Worm (Caenorhabditis elegans): ENCODE measurements around the gene Y71H2AM.25.

Y71H2AM.25 gene

DNA sequence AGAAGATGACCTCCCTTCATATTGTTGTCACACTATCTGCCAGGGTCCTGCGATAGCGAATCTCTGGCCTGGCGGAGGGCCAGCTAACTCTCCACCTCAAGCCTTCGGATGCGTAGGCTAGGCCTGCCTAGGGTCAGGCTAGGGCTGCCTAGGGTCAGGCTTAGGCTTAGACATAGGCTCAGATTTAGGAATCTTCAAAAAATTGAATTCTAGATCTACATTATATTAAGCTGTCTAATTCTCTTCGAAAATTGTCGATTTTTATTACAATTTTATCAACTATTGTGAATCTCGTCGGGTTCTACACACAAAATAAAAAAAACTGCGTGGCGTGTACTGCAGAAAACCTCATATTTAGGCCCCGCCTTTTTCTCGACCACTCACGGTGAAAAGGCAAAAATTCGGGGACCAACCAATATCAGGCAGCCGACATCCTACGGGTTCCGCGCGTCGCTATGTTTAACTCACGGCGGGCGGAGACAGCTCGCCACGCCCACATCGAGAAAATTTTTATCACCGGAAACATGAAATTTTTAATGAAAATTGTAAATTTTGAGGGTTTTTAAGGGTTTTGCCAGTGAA is 6.7 kb upstream of the Y71H2AM.25 start:
- TF ChIP-seq unc-42 (tag; optimal IDR thresholded peaks at IDR 0.05), result no peak
- no peak for TF ChIP-seq ceh-45 (GFP tag; IDR thresholded peaks at IDR 0.05)

DNA sequence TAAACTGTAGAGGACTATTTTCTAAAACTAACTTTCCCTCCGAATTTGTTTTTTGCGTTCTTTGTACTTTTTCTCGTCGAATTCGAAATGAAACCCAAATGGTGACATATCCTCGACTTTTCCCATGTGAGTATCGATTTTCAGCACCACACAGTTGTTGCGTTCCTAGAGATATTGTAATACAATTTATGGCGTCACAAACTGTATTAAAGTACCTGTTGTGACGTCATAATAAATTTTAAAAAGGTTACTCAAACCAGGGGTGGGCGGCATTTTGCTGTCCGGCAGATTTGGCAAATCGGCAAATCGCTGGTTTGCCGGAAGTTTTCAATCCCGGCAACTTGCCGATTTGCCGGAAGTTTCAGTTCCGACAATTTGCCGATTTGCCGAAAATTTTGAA is 1.5 kb upstream of the Y71H2AM.25 start:
- TF ChIP-seq ref-2 (tag; optimal IDR thresholded peaks at IDR 0.05) (no peak), pat-9 (tag; optimal IDR thresholded peaks at IDR 0.05) (no peak), mec-3 (tag; optimal IDR thresholded peaks at IDR 0.05; ENCODE audit: borderline replicate concordance) (no peak), ceh-34 (tag; optimal IDR thresholded peaks at IDR 0.05) (no peak), unc-42 (tag; optimal IDR thresholded peaks at IDR 0.05) (no peak)

DNA sequence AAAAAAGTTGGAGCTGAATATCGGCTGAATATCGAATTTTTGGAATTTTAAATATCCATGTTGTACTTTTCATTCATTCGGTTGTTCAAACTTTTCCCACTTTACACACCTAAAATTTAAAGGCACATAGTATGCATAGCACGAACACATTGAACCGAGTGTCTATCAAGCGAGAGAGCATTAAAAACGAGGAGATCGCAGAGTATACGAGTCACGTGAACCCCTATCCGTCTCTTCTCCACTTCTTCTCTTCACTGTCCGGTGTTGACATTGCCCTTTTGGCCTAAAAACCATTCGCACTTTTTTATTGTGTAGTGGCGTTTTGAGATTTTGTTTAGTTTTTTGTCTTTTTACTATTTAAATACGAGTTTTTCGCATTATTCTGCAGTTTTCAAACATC is 2.2 kb downstream of the Y71H2AM.25 start:
- peak; percentile 95 for TF ChIP-seq hlh-30 (tag; optimal IDR thresholded peaks at IDR 0.05; ENCODE audit: insufficient read depth)
- TF ChIP-seq sox-2 (GFP tag; IDR thresholded peaks at IDR 0.05), result no peak

DNA sequence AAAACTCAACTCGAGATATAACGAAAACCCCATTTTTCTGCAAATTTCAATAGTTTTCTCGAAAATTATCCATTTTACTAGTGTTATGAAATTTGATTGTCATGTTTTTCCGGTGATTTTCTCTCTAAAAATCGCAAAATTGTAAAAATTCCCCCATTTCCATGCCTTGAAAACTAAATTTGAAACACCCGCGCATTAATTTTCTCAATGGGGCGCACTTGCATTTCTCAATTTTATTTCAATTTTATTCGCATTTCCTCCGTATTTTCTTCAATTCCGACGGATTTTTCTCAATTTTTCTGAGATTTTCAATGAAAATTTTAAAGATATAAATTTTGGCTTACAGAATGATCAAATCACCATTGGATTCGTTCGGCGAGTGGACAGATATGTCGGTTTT is 2.8 kb downstream of the Y71H2AM.25 start, which contains the start of gene Y71H2AM.3:
Gene Y71H2AM.3 (plus strand): TSS at position 347 of the 400 bp plus-strand sequence.
- TF ChIP-seq nfya-1 (tag; optimal IDR thresholded peaks at IDR 0.05), result peak; percentile 9
- TF ChIP-seq ttx-3 (tag; optimal IDR thresholded peaks at IDR 0.05), result no peak
- no peak for TF ChIP-seq hlh-30 (tag; optimal IDR thresholded peaks at IDR 0.05; ENCODE audit: insufficient read depth)
- no peak for TF ChIP-seq ets-4 (tag; optimal IDR thresholded peaks at IDR 0.05)
- TF ChIP-seq dmd-4 (tag; optimal IDR thresholded peaks at IDR 0.05; ENCODE audit: borderline replicate concordance), result no peak
- TF ChIP-seq unc-42 (tag; optimal IDR thresholded peaks at IDR 0.05), result peak; percentile 52

DNA sequence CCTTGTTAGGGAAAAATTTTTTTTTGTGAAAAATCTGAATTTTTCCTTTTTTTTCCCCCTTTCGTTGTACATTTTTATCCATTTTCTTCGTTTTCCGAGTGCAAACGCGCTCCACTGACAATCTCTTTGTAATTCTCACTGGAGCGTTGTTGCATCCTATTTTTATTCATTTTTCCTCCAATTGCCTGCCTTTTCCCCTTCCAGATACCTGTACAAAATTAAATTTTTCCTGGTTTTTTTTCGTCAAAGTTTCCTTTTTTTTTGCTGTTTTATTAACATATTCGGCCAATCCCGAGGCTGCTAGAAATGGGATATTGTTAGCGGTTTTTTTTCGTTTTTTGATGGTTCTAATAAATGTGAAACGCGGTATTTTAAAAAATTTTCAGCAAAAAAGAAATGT is 9.1 kb downstream of the Y71H2AM.25 start:
- TF ChIP-seq che-1 (tag; optimal IDR thresholded peaks at IDR 0.05), result no peak
- TF ChIP-seq fkh-10 (GFP tag; optimal IDR thresholded peaks at IDR 0.05), result no peak
- TF ChIP-seq lin-11 (tag; optimal IDR thresholded peaks at IDR 0.05), result no peak
- no peak for TF ChIP-seq hlh-30 (tag; optimal IDR thresholded peaks at IDR 0.05; ENCODE audit: insufficient read depth)
- no peak for TF ChIP-seq nfya-1 (tag; optimal IDR thresholded peaks at IDR 0.05)
- TF ChIP-seq tbx-7 (tag; optimal IDR thresholded peaks at IDR 0.05), result no peak

DNA sequence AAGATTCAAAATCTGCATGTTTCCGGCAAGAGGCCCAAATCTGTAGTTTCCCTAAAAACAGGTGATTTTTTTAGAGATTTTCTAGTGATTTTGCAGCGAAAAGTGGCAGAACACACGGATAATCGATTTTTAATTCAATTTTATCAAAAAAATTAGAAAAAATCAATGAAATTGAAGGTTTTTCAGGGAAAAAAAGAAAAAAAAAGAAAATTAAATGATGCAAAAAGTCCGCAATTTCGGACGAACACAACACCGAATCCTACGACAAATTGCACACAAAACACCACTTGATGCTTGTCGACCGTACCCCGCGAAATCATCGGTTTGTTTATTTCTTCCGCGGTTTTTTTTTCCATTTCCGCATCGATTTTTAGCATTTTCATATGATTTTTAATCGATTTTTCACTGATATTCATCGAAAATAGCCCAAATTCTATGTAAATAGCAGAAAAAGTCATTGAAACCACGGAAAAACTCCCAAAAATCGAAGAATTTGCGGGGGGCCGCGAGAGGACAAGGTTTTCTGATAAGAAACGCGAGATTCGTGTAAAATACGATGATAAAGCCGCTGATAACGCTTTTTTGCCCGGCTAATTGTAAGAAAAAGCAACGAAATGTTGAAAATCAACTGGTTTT is 12.8 kb downstream of the Y71H2AM.25 start, which contains the start of gene tufm-1:
Gene tufm-1 (minus strand): TSS at position 51 of the 636 bp plus-strand sequence.
- TF ChIP-seq ttx-3 (tag; optimal IDR thresholded peaks at IDR 0.05), result no peak
- peak; percentile 80 for TF ChIP-seq unc-42 (tag; optimal IDR thresholded peaks at IDR 0.05)
- TF ChIP-seq ceh-31 (tag; optimal IDR thresholded peaks at IDR 0.05), result peak; percentile 19
- peak; percentile 61 for TF ChIP-seq nfya-1 (tag; optimal IDR thresholded peaks at IDR 0.05)
- peak; percentile 61 for TF ChIP-seq elt-2 (tag; optimal IDR thresholded peaks at IDR 0.05)

DNA sequence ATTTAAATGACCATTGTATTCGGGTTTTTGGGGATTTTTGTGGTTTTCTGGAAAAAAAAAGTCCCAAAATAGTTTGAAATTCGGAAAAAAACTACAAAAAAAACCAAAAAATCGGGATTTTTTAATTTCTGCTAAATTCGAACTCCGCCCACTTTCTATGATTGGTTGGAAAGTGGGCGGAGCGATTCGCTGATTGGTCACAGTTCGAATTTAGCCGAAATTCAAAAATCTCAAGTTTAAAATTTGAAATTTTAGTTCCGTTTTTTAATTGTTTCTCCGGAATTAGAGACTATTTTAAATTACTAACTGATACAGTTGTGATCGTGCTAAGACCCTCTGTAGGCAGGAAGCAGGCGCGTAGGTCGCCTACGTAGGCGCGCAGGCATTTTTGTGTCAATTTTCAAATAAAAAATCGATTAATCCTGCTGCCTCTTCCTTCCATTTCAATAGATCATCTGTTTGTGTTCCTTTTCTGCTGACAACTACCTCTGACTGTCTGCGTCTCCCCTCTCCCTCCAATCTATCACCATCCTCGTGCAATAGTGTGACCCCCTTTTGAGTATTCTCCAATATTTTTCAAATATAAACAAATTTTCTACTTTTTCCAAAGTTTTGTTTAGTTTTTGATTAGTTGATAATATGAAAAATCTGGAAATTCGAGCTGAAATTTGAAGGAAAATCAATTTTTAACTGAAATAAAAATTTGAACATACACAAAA is 14.1 kb downstream of the Y71H2AM.25 start:
- TF ChIP-seq hlh-6 (tag; optimal IDR thresholded peaks at IDR 0.05) (no peak), sox-4 (tag; optimal IDR thresholded peaks at IDR 0.05) (no peak), unc-42 (tag; optimal IDR thresholded peaks at IDR 0.05) (no peak), dve-1 (tag; optimal IDR thresholded peaks at IDR 0.05) (no peak), ceh-48 (tag; optimal IDR thresholded peaks at IDR 0.05) (peak; percentile 8), mec-3 (tag; optimal IDR thresholded peaks at IDR 0.05; ENCODE audit: borderline replicate concordance) (no peak), ets-4 (tag; optimal IDR thresholded peaks at IDR 0.05) (no peak), ceh-6 (GFP tag; optimal IDR thresholded peaks at IDR 0.05) (no peak), nfya-1 (tag; optimal IDR thresholded peaks at IDR 0.05) (peak; percentile 89), fkh-6 (tag; optimal IDR thresholded peaks at IDR 0.05) (no peak)

All from whole organism, late embryonic.